Worm (Caenorhabditis elegans): ENCODE results near the gene rpi-1.

- TF ChIP-seq elt-3 (tag; optimal IDR thresholded peaks at IDR 0.05) (no peak), lin-39 (tag; optimal IDR thresholded peaks at IDR 0.05) (no peak), lsy-2 (tag; optimal IDR thresholded peaks at IDR 0.05) (no peak), F13H6.1 (tag; optimal IDR thresholded peaks at IDR 0.05) (no peak), nhr-23 (tag; optimal IDR thresholded peaks at IDR 0.05) (no peak), crh-2 (tag; optimal IDR thresholded peaks at IDR 0.05) (no peak), nhr-6 (tag; optimal IDR thresholded peaks at IDR 0.05) (no peak), sem-4 (tag; optimal IDR thresholded peaks at IDR 0.05) (no peak), nhr-10 (tag; optimal IDR thresholded peaks at IDR 0.05) (no peak), ztf-11 (tag; optimal IDR thresholded peaks at IDR 0.05) (no peak), nhr-25 (tag; optimal IDR thresholded peaks at IDR 0.05) (no peak), fos-1 (tag; optimal IDR thresholded peaks at IDR 0.05) (no peak), snpc-4 (tag; optimal IDR thresholded peaks at IDR 0.05) (no peak), unc-55 (GFP tag; optimal IDR thresholded peaks at IDR 0.05) (no peak)
Observed at ce11 chrII:13916040-13916439, 46.2 kb downstream of the rpi-1 start, which contains the start of gene mltn-3.
